Fruit fly (Drosophila melanogaster): ENCODE results near the gene CG13625.

CG13625 gene

DNA sequence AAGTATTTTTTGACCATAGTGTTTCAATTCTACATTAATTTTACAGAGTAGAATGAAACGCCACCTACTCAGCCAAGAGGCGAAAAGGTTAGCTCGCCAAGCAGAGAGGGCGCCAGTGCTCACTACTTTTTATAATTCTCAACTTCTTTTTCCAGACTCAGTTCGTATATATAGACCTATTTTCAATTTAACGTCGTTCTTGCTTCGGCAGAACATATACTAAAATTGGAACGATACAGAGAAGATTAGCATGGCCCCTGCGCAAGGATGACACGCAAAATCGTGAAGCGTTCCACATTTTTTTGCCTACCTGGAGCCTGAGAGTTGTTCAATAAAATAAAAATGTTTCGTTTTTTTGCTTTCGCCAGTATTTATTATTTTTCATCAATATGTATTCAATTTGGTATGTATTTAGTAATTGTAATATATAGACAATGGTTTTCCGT, 27.9 kb downstream of the CG13625 start (continued):
- TF ChIP-seq cad (GFP tag; optimal IDR thresholded peaks at IDR 0.05) (no peak), Chrac-16 (GFP tag; optimal IDR thresholded peaks at IDR 0.05) (peak; percentile 82), Adf1 (GFP tag; IDR thresholded peaks at IDR 0.05) (peak; percentile 46; the same call in 1 of the 2 replicates), CG3847 (GFP tag; IDR thresholded peaks at IDR 0.05) (peak; percentile 60), tin (GFP tag; optimal IDR thresholded peaks at IDR 0.05) (peak; percentile 81), CG12659 (GFP tag; optimal IDR thresholded peaks at IDR 0.05) (peak; percentile 54), pfk (GFP tag; optimal IDR thresholded peaks at IDR 0.05) (peak; percentile 9), CG11504 (tag; optimal IDR thresholded peaks at IDR 0.05) (peak; percentile 64), CG34422 (GFP tag; IDR thresholded peaks at IDR 0.05) (peak; percentile 85; the same call in 2 of the 3 replicates), CG17328 (GFP tag; IDR thresholded peaks at IDR 0.05) (peak; percentile 60), Optix (GFP tag; IDR thresholded peaks at IDR 0.05) (peak; percentile 53; the same call in 2 of the 3 replicates), CG18011 (GFP tag; optimal IDR thresholded peaks at IDR 0.05) (no peak), Dip3 (GFP tag; optimal IDR thresholded peaks at IDR 0.05) (peak; percentile 68), sc (optimal IDR thresholded peaks at IDR 0.05) (no peak), sc (GFP tag; optimal IDR thresholded peaks at IDR 0.05) (no peak), cas (GFP tag; IDR thresholded peaks at IDR 0.05) (0 out of 2 replicates have a peak, but pooled peaks have one; percentile 37), pho (GFP tag; optimal IDR thresholded peaks at IDR 0.05) (peak; percentile 65), ash1 (GFP tag; optimal IDR thresholded peaks at IDR 0.05) (no peak), CG11398 (GFP tag; optimal IDR thresholded peaks at IDR 0.05) (peak; percentile 54), Atf-2 (GFP tag; optimal IDR thresholded peaks at IDR 0.05) (peak; percentile 36), CG34224 (GFP tag; IDR thresholded peaks at IDR 0.05; ENCODE audit: partially characterized antibody) (peak; percentile 40; the same call in 1 of the 3 replicates), Side (GFP tag; optimal IDR thresholded peaks at IDR 0.05) (peak; percentile 62), sens (GFP tag) (peak; percentile 91), phol (tag; optimal IDR thresholded peaks at IDR 0.05) (peak; percentile 24), CG15696 (tag; optimal IDR thresholded peaks at IDR 0.05) (peak; percentile 61), insv (GFP tag; optimal IDR thresholded peaks at IDR 0.05) (peak in 1 of 2 experiments; percentile 58), crp (GFP tag; optimal IDR thresholded peaks at IDR 0.05) (no peak), CG8388 (GFP tag; optimal IDR thresholded peaks at IDR 0.05) (peak; percentile 36), CG34376 (GFP tag; optimal IDR thresholded peaks at IDR 0.05) (peak; percentile 65), maf-S (GFP tag; optimal IDR thresholded peaks at IDR 0.05) (peak; percentile 24), slbo (GFP tag; IDR thresholded peaks at IDR 0.05) (peak; percentile 88), CG10979 (tag; optimal IDR thresholded peaks at IDR 0.05) (peak; percentile 38), gsb-n (tag; optimal IDR thresholded peaks at IDR 0.05) (peak; percentile 18), sob (GFP tag; IDR thresholded peaks at IDR 0.05) (peak; percentile 74), TFAM (GFP tag; optimal IDR thresholded peaks at IDR 0.05) (no peak), Hr39 (optimal IDR thresholded peaks at IDR 0.05) (no peak), CG15011 (GFP tag; optimal IDR thresholded peaks at IDR 0.05) (no peak), CG12942 (GFP tag; optimal IDR thresholded peaks at IDR 0.05) (peak; percentile 35), Fer2 (tag; optimal IDR thresholded peaks at IDR 0.05) (no peak), E2f2 (GFP tag; IDR thresholded peaks at IDR 0.05) (peak; percentile 27; the same call in 1 of the 2 replicates), Deaf1 (tag; optimal IDR thresholded peaks at IDR 0.05) (peak; percentile 4), Hr51 (GFP tag; optimal IDR thresholded peaks at IDR 0.05) (peak; percentile 56 to 62), sd (tag; optimal IDR thresholded peaks at IDR 0.05) (no peak), fd3F (GFP tag; optimal IDR thresholded peaks at IDR 0.05) (peak; percentile 36), Lhr (GFP tag; optimal IDR thresholded peaks at IDR 0.05) (peak; percentile 72), ci (GFP tag; IDR thresholded peaks at IDR 0.05) (peak; percentile 83), Hsf (GFP tag; optimal IDR thresholded peaks at IDR 0.05) (peak; percentile 83), nmo (GFP tag; optimal IDR thresholded peaks at IDR 0.05) (peak; percentile 62), Xbp1 (GFP tag; optimal IDR thresholded peaks at IDR 0.05) (peak; percentile 86), CG12744 (GFP tag; optimal IDR thresholded peaks at IDR 0.05) (peak; percentile 68), CG4282 (GFP tag; optimal IDR thresholded peaks at IDR 0.05) (peak; percentile 52)

Measured in whole organism, embryonic.